Fruit fly (Drosophila melanogaster) whole organism, embryonic: Measurements from ENCODE around the gene Adh.

Experiments used
- Asciz ChIP-seq: fragments of 200-800 bp; sonication (Bioruptor generic); optimal IDR thresholded peaks from 2 replicates; lab custom pipeline; 2017; ENCODE audit warnings: missing biosample characterization, mild to moderate bottlenecking, missing genetic modification characterization, missing genetic modification reagents
- Blimp-1 ChIP-seq: fragments of 200-800 bp; sonication (Bioruptor generic); optimal IDR thresholded peaks from 3 replicates; lab custom pipeline; 2018; ENCODE audit warnings: missing biosample characterization, missing genetic modification characterization, mild to moderate bottlenecking, moderate library complexity, missing genetic modification reagents
- BtbVII ChIP-seq: fragments of 200-800 bp; sonication (Bioruptor generic); optimal IDR thresholded peaks from 3 replicates; lab custom pipeline; 2017; ENCODE audit warnings: missing biosample characterization, mild to moderate bottlenecking, missing genetic modification characterization
- CG10321 ChIP-seq: fragments of 200-800 bp; sonication (Bioruptor generic); IDR thresholded peaks from 2 replicates; pipeline ENCODE4 v1.3.6; 2022; ENCODE audit warnings: missing biosample characterization, missing genetic modification characterization
- CG10565 ChIP-seq: fragments of 200-800 bp; sonication (Bioruptor generic); optimal IDR thresholded peaks from 3 replicates; lab custom pipeline; 2016; ENCODE audit warnings: missing biosample characterization, mild to moderate bottlenecking, missing genetic modification characterization
- CG11398 ChIP-seq: fragments of 200-800 bp; sonication (Bioruptor generic); optimal IDR thresholded peaks from 2 replicates; lab custom pipeline; 2016; ENCODE audit warnings: missing biosample characterization, missing genetic modification characterization
- CG11456 ChIP-seq: fragments of 200-800 bp; sonication (Bioruptor generic); IDR thresholded peaks from 3 replicates; pipeline ENCODE4 v1.3.6; 2022; ENCODE audit warnings: missing biosample characterization, missing genetic modification characterization
- CG12659 ChIP-seq: fragments of 200-800 bp; sonication (Bioruptor generic); optimal IDR thresholded peaks from 3 replicates; lab custom pipeline; 2017; ENCODE audit warnings: mild to moderate bottlenecking, missing biosample characterization, missing genetic modification reagents, missing genetic modification characterization
- CG13296 ChIP-seq: fragments of 200-800 bp; sonication (Bioruptor generic); optimal IDR thresholded peaks from 3 replicates; lab custom pipeline; 2018; ENCODE audit warnings: missing biosample characterization, mild to moderate bottlenecking, missing genetic modification characterization
- CG13424 ChIP-seq: fragments of 200-800 bp; sonication (Bioruptor generic); optimal IDR thresholded peaks from 2 replicates; lab custom pipeline; 2019; ENCODE audit warnings: missing biosample characterization, mild to moderate bottlenecking, missing genetic modification characterization, moderate library complexity
- CG14014 ChIP-seq: fragments of 200-800 bp; sonication (Bioruptor generic); IDR thresholded peaks from 2 replicates; pipeline ENCODE4 v1.3.6; 2022; ENCODE audit warnings: missing biosample characterization, missing genetic modification characterization
- CG1647 ChIP-seq: fragments of 200-800 bp; sonication (Bioruptor generic); optimal IDR thresholded peaks from 3 replicates; lab custom pipeline; 2016; ENCODE audit warnings: missing biosample characterization, missing genetic modification characterization
- CG17912 ChIP-seq: fragments of 200-800 bp; sonication (Bioruptor generic); optimal IDR thresholded peaks from 2 replicates; lab custom pipeline; 2018; ENCODE audit warnings: missing biosample characterization, mild to moderate bottlenecking, missing genetic modification characterization
- CG2129 ChIP-seq: fragments of 200-800 bp; sonication (Bioruptor generic); IDR thresholded peaks from 2 replicates; pipeline ENCODE4 v1.3.6; 2022; ENCODE audit warnings: missing biosample characterization, missing genetic modification characterization; ENCODE audit not compliant: partially characterized antibody
- CG2199 ChIP-seq: fragments of 200-800 bp; sonication (Bioruptor generic); IDR thresholded peaks from 3 replicates; pipeline ENCODE4 v1.3.6; 2022; ENCODE audit warnings: missing biosample characterization, missing genetic modification characterization
- CG3847 ChIP-seq: fragments of 200-800 bp; sonication (Bioruptor generic); IDR thresholded peaks from 2 replicates; pipeline ENCODE4 v1.3.6; 2022; ENCODE audit warnings: missing biosample characterization, missing genetic modification characterization
- CG43689 ChIP-seq: fragments of 200-800 bp; sonication (Bioruptor generic); IDR thresholded peaks from 2 replicates; pipeline ENCODE4 v1.3.6; 2022; ENCODE audit warnings: missing biosample characterization, missing genetic modification characterization
- CG6254 ChIP-seq: fragments of 200-800 bp; sonication (Bioruptor generic); optimal IDR thresholded peaks from 3 replicates; lab custom pipeline; 2017; ENCODE audit warnings: mild to moderate bottlenecking, missing biosample characterization, missing genetic modification reagents, missing genetic modification characterization
- CG6689 ChIP-seq: fragments of 200-800 bp; sonication (Bioruptor generic); IDR thresholded peaks from 2 replicates; pipeline ENCODE4 v1.3.6; 2022; ENCODE audit warnings: missing biosample characterization, missing genetic modification characterization
- CG6765 ChIP-seq: fragments of 200-800 bp; sonication (Bioruptor generic); optimal IDR thresholded peaks from 3 replicates; lab custom pipeline; 2017; ENCODE audit warnings: missing biosample characterization, mild to moderate bottlenecking, missing genetic modification characterization
- CG7271 ChIP-seq: fragments of 200-800 bp; sonication (Bioruptor generic); optimal IDR thresholded peaks from 2 replicates; lab custom pipeline; 2018; ENCODE audit warnings: missing biosample characterization, mild to moderate bottlenecking, missing genetic modification characterization, moderate library complexity
- CG9215 ChIP-seq: fragments of 200-800 bp; sonication (Bioruptor generic); IDR thresholded peaks from 2 replicates; pipeline ENCODE4 v1.3.6; 2022; ENCODE audit warnings: missing biosample characterization, missing genetic modification characterization
- Dfd ChIP-seq, 2 experiments: fragments of >200 bp; optimal IDR thresholded peaks; 2 replicates each; lab custom pipeline; 2017; ENCODE audit warnings: missing biosample characterization in 2 of 2, missing genetic modification characterization in 2 of 2
- Gsc ChIP-seq: fragments of 200-800 bp; sonication (Bioruptor generic); IDR thresholded peaks from 2 replicates; pipeline ENCODE4 v1.3.6; 2022; ENCODE audit warnings: missing biosample characterization, missing genetic modification characterization
- Gug ChIP-seq: fragments of 200-800 bp; sonication (Bioruptor generic); IDR thresholded peaks from 4 replicates; pipeline ENCODE4 v1.3.6; 2022; ENCODE audit warnings: missing biosample characterization, missing genetic modification characterization
- H2.0 ChIP-seq: fragments of 200-800 bp; sonication (Bioruptor generic); IDR thresholded peaks from 2 replicates; pipeline ENCODE4 v1.3.6; 2022; ENCODE audit warnings: missing biosample characterization, missing genetic modification characterization
- Hr51 ChIP-seq, 2 experiments: fragments of 200-800 bp; sonication (Bioruptor generic); optimal IDR thresholded peaks; 2 replicates in 1 of 2; 3 replicates in 1 of 2; lab custom pipeline; 2016 to 2018; ENCODE audit warnings: missing biosample characterization in 2 of 2, missing genetic modification characterization in 2 of 2, mild to moderate bottlenecking in 1 of 2, moderate library complexity in 1 of 2
- MESR4 ChIP-seq: fragments of 200-800 bp; sonication (Bioruptor generic); optimal IDR thresholded peaks from 2 replicates; lab custom pipeline; 2018; ENCODE audit warnings: missing biosample characterization, mild to moderate bottlenecking, missing genetic modification characterization, moderate library complexity
- Pdp1 ChIP-seq, 2 experiments: fragments of 200-800 bp; sonication (Bioruptor generic); optimal IDR thresholded peaks; 3 replicates each; lab custom pipeline; 2016; ENCODE audit warnings: missing biosample characterization in 2 of 2, missing genetic modification characterization in 2 of 2, mild to moderate bottlenecking in 1 of 2, moderate library complexity in 1 of 2
- Ravus ChIP-seq: fragments of 200-800 bp; sonication (Bioruptor generic); IDR thresholded peaks from 2 replicates; pipeline ENCODE4 v1.3.6; 2022; ENCODE audit warnings: missing biosample characterization, missing genetic modification characterization
- abd-A ChIP-seq: fragments of 200-800 bp; sonication (Bioruptor generic); optimal IDR thresholded peaks from 3 replicates; lab custom pipeline; 2019; ENCODE audit warnings: missing biosample characterization, mild to moderate bottlenecking, missing genetic modification characterization, moderate library complexity
- amos ChIP-seq: fragments of 200-800 bp; sonication (Bioruptor generic); IDR thresholded peaks from 2 replicates; pipeline ENCODE4 v1.3.6; 2022; ENCODE audit warnings: missing biosample characterization, missing genetic modification characterization; ENCODE audit not compliant: partially characterized antibody
- aop ChIP-seq: fragments of 200-800 bp; sonication (Bioruptor generic); IDR thresholded peaks from 2 replicates; pipeline ENCODE4 v1.3.6; 2022; ENCODE audit warnings: missing biosample characterization, missing genetic modification characterization
- ase ChIP-seq: fragments of 200-800 bp; sonication (Bioruptor generic); IDR thresholded peaks from 3 replicates; pipeline ENCODE4 v1.3.6; 2022; ENCODE audit warnings: missing biosample characterization, missing genetic modification characterization
- bsh ChIP-seq, 2 experiments: fragments of 200-800 bp; sonication (Bioruptor generic); optimal IDR thresholded peaks; 2 replicates each; lab custom pipeline; 2017 to 2018; ENCODE audit warnings: mild to moderate bottlenecking in 2 of 2, missing biosample characterization in 2 of 2, missing genetic modification characterization in 2 of 2, moderate library complexity in 1 of 2
- caup ChIP-seq: fragments of 200-800 bp; sonication (Bioruptor generic); optimal IDR thresholded peaks from 3 replicates; lab custom pipeline; 2017; ENCODE audit warnings: missing biosample characterization, mild to moderate bottlenecking, missing genetic modification characterization, moderate library complexity; ENCODE audit not compliant: severe bottlenecking
- crol ChIP-seq: fragments of 200-800 bp; sonication (Bioruptor generic); IDR thresholded peaks from 2 replicates; pipeline ENCODE4 v1.3.6; 2022; ENCODE audit warnings: missing biosample characterization, missing genetic modification characterization
- gce ChIP-seq: fragments of 200-800 bp; sonication (Bioruptor generic); IDR thresholded peaks from 3 replicates; pipeline ENCODE4 v1.3.6; 2022; ENCODE audit warnings: missing biosample characterization, missing genetic modification characterization
- her ChIP-seq: fragments of 200-800 bp; sonication (Bioruptor generic); optimal IDR thresholded peaks from 2 replicates; lab custom pipeline; 2016; ENCODE audit warnings: missing biosample characterization, missing genetic modification characterization
- ken ChIP-seq: fragments of 200-800 bp; sonication (Bioruptor generic); IDR thresholded peaks from 3 replicates; pipeline ENCODE4 v1.3.6; 2022; ENCODE audit warnings: missing biosample characterization, missing genetic modification characterization
- nerfin-2 ChIP-seq: fragments of 200-800 bp; sonication (Bioruptor generic); IDR thresholded peaks from 2 replicates; pipeline ENCODE4 v1.3.6; 2022; ENCODE audit warnings: missing biosample characterization, missing genetic modification characterization; ENCODE audit not compliant: partially characterized antibody
- odd ChIP-seq: fragments of 200-800 bp; sonication (Bioruptor generic); optimal IDR thresholded peaks from 2 replicates; lab custom pipeline; 2017; ENCODE audit warnings: missing biosample characterization, mild to moderate bottlenecking, missing genetic modification characterization
- psq ChIP-seq: fragments of 200-800 bp; sonication (Bioruptor generic); optimal IDR thresholded peaks from 2 replicates; lab custom pipeline; 2017; ENCODE audit warnings: missing biosample characterization, missing genetic modification characterization
- repo ChIP-seq: fragments of 200-800 bp; sonication (Bioruptor generic); optimal IDR thresholded peaks from 2 replicates; lab custom pipeline; 2016; ENCODE audit warnings: missing biosample characterization, missing genetic modification characterization
- rib ChIP-seq: fragments of 200-800 bp; sonication (Bioruptor generic); IDR thresholded peaks from 2 replicates; pipeline ENCODE4 v1.3.6; 2022; ENCODE audit warnings: missing biosample characterization, missing genetic modification characterization
- tup ChIP-seq: fragments of 200-800 bp; sonication (Bioruptor generic); optimal IDR thresholded peaks from 2 replicates; lab custom pipeline; 2016; ENCODE audit warnings: missing biosample characterization, mild to moderate bottlenecking, missing genetic modification characterization, moderate library complexity
- unc-4 ChIP-seq: fragments of 200-800 bp; sonication (Bioruptor generic); IDR thresholded peaks from 2 replicates; pipeline ENCODE4 v1.3.6; 2022; ENCODE audit warnings: missing biosample characterization, missing genetic modification characterization; ENCODE audit not compliant: partially characterized antibody
- unpg ChIP-seq: fragments of 200-800 bp; sonication (Bioruptor generic); optimal IDR thresholded peaks from 3 replicates; lab custom pipeline; 2018; ENCODE audit warnings: missing biosample characterization, mild to moderate bottlenecking, missing genetic modification characterization, moderate library complexity
- wek ChIP-seq: fragments of 200-800 bp; sonication (Bioruptor generic); optimal IDR thresholded peaks from 3 replicates; lab custom pipeline; 2018; ENCODE audit warnings: missing biosample characterization, mild to moderate bottlenecking, missing genetic modification characterization, moderate library complexity

Gene Adh

dm6 chr2L:14598357-14599057, 16.8 kb upstream of the Adh start (continued):
- TF ChIP-seq aop (GFP tag; lab: Robert Waterston, UW) (no peak), Hr51 (GFP tag; optimal IDR thresholded peaks at IDR 0.05; lab: Kevin White, UChicago) (no peak), Dfd (GFP tag; optimal IDR thresholded peaks at IDR 0.05; lab: Kevin White, UChicago) (no peak), tup (GFP tag; lab: Kevin White, UChicago) (no peak), unpg (GFP tag; lab: Kevin White, UChicago) (peak; percentile 13), MESR4 (no peak), CG11398 (no peak), CG1647 (GFP tag; lab: Kevin White, UChicago) (no peak), amos (GFP tag; lab: Robert Waterston, UW) (peak; percentile 81), Gsc (GFP tag; lab: Robert Waterston, UW) (no peak), ase (GFP tag; lab: Robert Waterston, UW) (no peak), CG3847 (GFP tag; lab: Robert Waterston, UW) (no peak), CG13296 (GFP tag; lab: Kevin White, UChicago) (no peak), Gug (GFP tag; lab: Robert Waterston, UW) (no peak), bsh (GFP tag; optimal IDR thresholded peaks at IDR 0.05; lab: Kevin White, UChicago) (peak; percentile 35 to 36), nerfin-2 (GFP tag; lab: Robert Waterston, UW) (peak; percentile 63), wek (GFP tag; lab: Kevin White, UChicago) (no peak), CG9215 (GFP tag; lab: Robert Waterston, UW) (no peak), psq (GFP tag; lab: Kevin White, UChicago) (no peak), CG6689 (GFP tag; lab: Robert Waterston, UW) (no peak), Ravus (GFP tag; lab: Robert Waterston, UW) (no peak), CG17912 (GFP tag; lab: Kevin White, UChicago) (no peak), CG14014 (GFP tag; lab: Robert Waterston, UW) (peak; percentile 9; the same call in 1 of the 2 replicates), CG6765 (GFP tag; lab: Kevin White, UChicago) (no peak), CG11456 (no peak), caup (no peak), repo (no peak), abd-A (tag; lab: Kevin White, UChicago) (no peak), CG10321 (GFP tag; lab: Robert Waterston, UW) (0 out of 2 replicates have a peak, but pooled peaks have one; percentile 36), CG2199 (GFP tag; lab: Robert Waterston, UW) (no peak), CG6254 (GFP tag; lab: Kevin White, UChicago) (no peak), rib (GFP tag; lab: Robert Waterston, UW) (no peak), H2.0 (GFP tag; lab: Robert Waterston, UW) (no peak), her (GFP tag; lab: Kevin White, UChicago) (peak; percentile 9), Pdp1 (GFP tag; optimal IDR thresholded peaks at IDR 0.05; lab: Kevin White, UChicago) (no peak), CG7271 (tag; lab: Kevin White, UChicago) (no peak), CG13424 (tag; lab: Kevin White, UChicago) (no peak), Blimp-1 (GFP tag; lab: Kevin White, UChicago) (peak; percentile 22), CG12659 (GFP tag; lab: Kevin White, UChicago) (peak; percentile 10), CG43689 (no peak), crol (GFP tag; lab: Robert Waterston, UW) (no peak), BtbVII (no peak), CG2129 (no peak; the same call in 1 of the 2 replicates), ken (GFP tag; lab: Robert Waterston, UW) (0 out of 3 replicates have a peak, but pooled peaks have one; percentile 33), CG10565 (GFP tag; lab: Kevin White, UChicago) (no peak), Asciz (no peak), unc-4 (GFP tag; lab: Robert Waterston, UW) (peak; percentile 50), odd (GFP tag; lab: Kevin White, UChicago) (no peak), gce (no peak)
